Fruit fly (Drosophila melanogaster) whole organism, adult: ENCODE results near the gene CG12998.

ENCODE experiments used
- CG11617 ChIP-seq: fragments of 200-800 bp; sonication (Bioruptor generic); optimal IDR thresholded peaks from 2 replicates; lab custom pipeline; 2017; ENCODE audit warnings: mild to moderate bottlenecking, missing biosample characterization, missing genetic modification reagents, missing genetic modification characterization
- CG12768 ChIP-seq: fragments of 200-800 bp; sonication (Bioruptor generic); optimal IDR thresholded peaks from 2 replicates; lab custom pipeline; 2017; ENCODE audit warnings: missing biosample characterization, missing genetic modification characterization, mild to moderate bottlenecking, moderate library complexity, missing genetic modification reagents
- CG14711 ChIP-seq: fragments of 200-800 bp; sonication (Bioruptor generic); optimal IDR thresholded peaks from 2 replicates; lab custom pipeline; 2018; ENCODE audit warnings: missing biosample characterization, mild to moderate bottlenecking, missing genetic modification characterization, moderate library complexity
- CG1620 ChIP-seq: fragments of 200-800 bp; sonication (Bioruptor generic); optimal IDR thresholded peaks from 2 replicates; lab custom pipeline; 2016; ENCODE audit warnings: missing biosample characterization, missing genetic modification characterization
- CG33017 ChIP-seq: fragments of 200-800 bp; sonication (Bioruptor generic); optimal IDR thresholded peaks from 2 replicates; lab custom pipeline; 2018; ENCODE audit warnings: missing biosample characterization, mild to moderate bottlenecking, missing genetic modification characterization, moderate library complexity
- CG5204 ChIP-seq: fragments of 200-800 bp; sonication (Bioruptor generic); optimal IDR thresholded peaks from 2 replicates; lab custom pipeline; 2016; ENCODE audit warnings: missing biosample characterization, missing genetic modification characterization
- CG7045 ChIP-seq: fragments of 200-800 bp; sonication (Bioruptor generic); optimal IDR thresholded peaks from 2 replicates; lab custom pipeline; 2017; ENCODE audit warnings: missing biosample characterization, mild to moderate bottlenecking, missing genetic modification characterization
- CG7101 ChIP-seq: fragments of 200-800 bp; sonication (Bioruptor generic); optimal IDR thresholded peaks from 2 replicates; lab custom pipeline; 2018; ENCODE audit warnings: missing biosample characterization, mild to moderate bottlenecking, missing genetic modification characterization, moderate library complexity
- Clk ChIP-seq: fragments of 200-800 bp; sonication (Bioruptor generic); optimal IDR thresholded peaks from 2 replicates; lab custom pipeline; 2017; ENCODE audit warnings: missing biosample characterization, missing genetic modification characterization
- Crg-1 ChIP-seq: fragments of 200-800 bp; sonication (Bioruptor generic); optimal IDR thresholded peaks from 2 replicates; lab custom pipeline; 2016; ENCODE audit warnings: missing biosample characterization, missing genetic modification characterization
- Hr96 ChIP-seq: fragments of 200-800 bp; sonication (Bioruptor generic); optimal IDR thresholded peaks from 2 replicates; lab custom pipeline; 2016; ENCODE audit warnings: missing biosample characterization, missing genetic modification characterization
- Mnt ChIP-seq: fragments of 200-800 bp; sonication (Bioruptor generic); optimal IDR thresholded peaks from 2 replicates; lab custom pipeline; 2016; ENCODE audit warnings: missing biosample characterization, mild to moderate bottlenecking, missing genetic modification characterization
- bab1 ChIP-seq: fragments of 200-800 bp; sonication (Bioruptor generic); optimal IDR thresholded peaks from 3 replicates; lab custom pipeline; 2019; ENCODE audit warnings: missing biosample characterization, mild to moderate bottlenecking, missing genetic modification characterization, moderate library complexity
- cnc ChIP-seq, 2 experiments: fragments of >200 bp; optimal IDR thresholded peaks; 2 replicates each; lab custom pipeline; 2017
- kay ChIP-seq: fragments of 200-800 bp; sonication (Bioruptor generic); peaks from one replicate; lab custom pipeline; 2016; ENCODE audit warnings: missing biosample characterization, missing genetic modification characterization, borderline replicate concordance
- ovo ChIP-seq: fragments of 200-800 bp; sonication (Bioruptor generic); optimal IDR thresholded peaks from 2 replicates; lab custom pipeline; 2016; ENCODE audit warnings: missing biosample characterization, missing genetic modification characterization
- pad ChIP-seq: fragments of 200-800 bp; sonication (Bioruptor generic); optimal IDR thresholded peaks from 3 replicates; lab custom pipeline; 2017; ENCODE audit warnings: missing biosample characterization, missing genetic modification characterization, mild to moderate bottlenecking, moderate library complexity, missing genetic modification reagents
- tj ChIP-seq: fragments of 200-800 bp; sonication (Bioruptor generic); optimal IDR thresholded peaks from 3 replicates; lab custom pipeline; 2017; ENCODE audit warnings: missing biosample characterization, mild to moderate bottlenecking, missing genetic modification characterization, moderate library complexity
- toe ChIP-seq: fragments of 200-800 bp; sonication (Bioruptor generic); optimal IDR thresholded peaks from 2 replicates; lab custom pipeline; 2016; ENCODE audit warnings: missing biosample characterization, missing genetic modification characterization

The CG12998 gene

dm6 chrX:17205028-17205427, 13.4 kb upstream of the CG12998 start:
- no peak for TF ChIP-seq kay (GFP tag; lab: Kevin White, UChicago)
- no peak for TF ChIP-seq toe (GFP tag; lab: Kevin White, UChicago)
- no peak for TF ChIP-seq Clk
- no peak for TF ChIP-seq cnc (optimal IDR thresholded peaks at IDR 0.05; lab: Kevin White, UChicago)
- no peak for TF ChIP-seq CG14711 (tag; lab: Kevin White, UChicago)
- TF ChIP-seq CG12768 (GFP tag; lab: Kevin White, UChicago), result no peak
- no peak for TF ChIP-seq pad (GFP tag; lab: Kevin White, UChicago)
- TF ChIP-seq CG5204, result no peak
- no peak for TF ChIP-seq bab1 (GFP tag; lab: Kevin White, UChicago)
- no peak for TF ChIP-seq CG1620
- no peak for TF ChIP-seq Mnt
- no peak for TF ChIP-seq Hr96 (GFP tag; lab: Kevin White, UChicago)

- no peak for TF ChIP-seq CG1620
- TF ChIP-seq Hr96 (GFP tag; lab: Kevin White, UChicago), result no peak
- no peak for TF ChIP-seq cnc (optimal IDR thresholded peaks at IDR 0.05; lab: Kevin White, UChicago)
- TF ChIP-seq Mnt, result no peak
- TF ChIP-seq CG14711 (tag; lab: Kevin White, UChicago), result no peak
- no peak for TF ChIP-seq Clk
- no peak for TF ChIP-seq CG33017 (tag; lab: Kevin White, UChicago)
- no peak for TF ChIP-seq CG7101
- no peak for TF ChIP-seq ovo (GFP tag; lab: Kevin White, UChicago)
- no peak for TF ChIP-seq CG7045 (GFP tag; lab: Kevin White, UChicago)
- no peak for TF ChIP-seq tj (GFP tag; lab: Kevin White, UChicago)
- no peak for TF ChIP-seq CG11617 (GFP tag; lab: Kevin White, UChicago)
- TF ChIP-seq toe (GFP tag; lab: Kevin White, UChicago), result no peak
- TF ChIP-seq Crg-1, result no peak
These were observed 12.4 kb upstream of the CG12998 start, which contains the start of gene CG32564 for dm6 chrX:17206046-17206445. TSS of gene CG32564 (plus strand) at chrX:17206407.

- no peak for TF ChIP-seq ovo (GFP tag; lab: Kevin White, UChicago)
- no peak for TF ChIP-seq CG7045 (GFP tag; lab: Kevin White, UChicago)
- no peak for TF ChIP-seq CG12768 (GFP tag; lab: Kevin White, UChicago)
- no peak for TF ChIP-seq CG33017 (tag; lab: Kevin White, UChicago)
- TF ChIP-seq CG7101, result no peak
- no peak for TF ChIP-seq pad (GFP tag; lab: Kevin White, UChicago)
- TF ChIP-seq CG14711 (tag; lab: Kevin White, UChicago), result no peak
- no peak for TF ChIP-seq Mnt
- no peak for TF ChIP-seq CG11617 (GFP tag; lab: Kevin White, UChicago)
- no peak for TF ChIP-seq toe (GFP tag; lab: Kevin White, UChicago)
- no peak for TF ChIP-seq Crg-1
These were observed 10.5 kb upstream of the CG12998 start, which contains the start of gene CG32563 for dm6 chrX:17207865-17208486. TSS of gene CG32563 (plus strand) at chrX:17208436.

DNA sequence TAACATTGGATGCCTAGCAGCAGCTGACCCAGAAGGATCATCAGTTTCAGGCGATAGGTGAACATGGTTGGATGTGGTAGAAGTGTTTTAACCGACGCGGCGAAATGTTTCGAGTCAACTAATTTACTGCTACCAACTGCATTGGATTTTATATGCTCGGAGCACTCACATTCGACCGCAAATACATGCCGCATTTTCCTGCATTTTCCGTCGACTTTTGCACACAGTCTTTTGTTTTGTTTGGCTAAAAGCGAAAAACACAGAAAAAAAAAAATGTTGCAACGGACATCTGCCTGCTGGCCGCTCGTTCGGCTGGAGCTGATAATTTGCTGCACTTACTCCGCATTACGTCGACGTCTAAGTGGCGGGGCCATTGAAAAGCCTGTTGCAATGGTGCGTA, 8.6 kb upstream of the CG12998 start, which contains the start of gene CG12995:
Gene CG12995 (minus strand): TSS at position 101 of the 400 bp plus-strand sequence.
- TF ChIP-seq kay (GFP tag; lab: Kevin White, UChicago) (no peak), Hr96 (GFP tag; lab: Kevin White, UChicago) (no peak), CG7045 (GFP tag; lab: Kevin White, UChicago) (no peak)

DNA sequence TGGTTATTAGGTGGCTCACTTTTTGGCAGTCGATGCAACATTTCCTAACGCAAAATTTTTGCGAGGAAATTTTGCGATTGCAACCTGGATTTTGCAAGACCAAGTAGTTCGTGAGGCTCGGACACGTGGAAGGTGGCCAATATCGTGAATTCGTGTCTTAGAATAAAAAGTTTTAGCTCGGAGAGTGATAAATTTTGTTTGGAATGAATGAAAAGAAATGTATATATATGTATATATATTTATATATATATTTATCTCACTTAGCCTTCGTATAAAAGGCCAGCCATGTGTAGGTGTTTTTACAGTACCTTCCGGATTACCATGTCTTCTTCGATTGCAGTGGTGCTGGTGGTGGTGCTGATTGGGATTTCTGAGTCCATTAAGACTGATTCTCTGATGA, 6.5 kb upstream of the CG12998 start, which contains the start of gene CG18258:
Gene CG18258 (plus strand): TSS at position 301 of the 400 bp plus-strand sequence.
- no peak for TF ChIP-seq toe (GFP tag; lab: Kevin White, UChicago)
- TF ChIP-seq CG14711 (tag; lab: Kevin White, UChicago), result no peak
- no peak for TF ChIP-seq Crg-1
- TF ChIP-seq pad (GFP tag; lab: Kevin White, UChicago), result no peak
- no peak for TF ChIP-seq CG7045 (GFP tag; lab: Kevin White, UChicago)
- TF ChIP-seq CG11617 (GFP tag; lab: Kevin White, UChicago), result no peak
- TF ChIP-seq Hr96 (GFP tag; lab: Kevin White, UChicago), result no peak
- TF ChIP-seq ovo (GFP tag; lab: Kevin White, UChicago), result no peak
- no peak for TF ChIP-seq CG12768 (GFP tag; lab: Kevin White, UChicago)
- TF ChIP-seq Mnt, result no peak
- TF ChIP-seq CG1620, result no peak
- TF ChIP-seq bab1 (GFP tag; lab: Kevin White, UChicago), result no peak
- no peak for TF ChIP-seq CG5204

DNA sequence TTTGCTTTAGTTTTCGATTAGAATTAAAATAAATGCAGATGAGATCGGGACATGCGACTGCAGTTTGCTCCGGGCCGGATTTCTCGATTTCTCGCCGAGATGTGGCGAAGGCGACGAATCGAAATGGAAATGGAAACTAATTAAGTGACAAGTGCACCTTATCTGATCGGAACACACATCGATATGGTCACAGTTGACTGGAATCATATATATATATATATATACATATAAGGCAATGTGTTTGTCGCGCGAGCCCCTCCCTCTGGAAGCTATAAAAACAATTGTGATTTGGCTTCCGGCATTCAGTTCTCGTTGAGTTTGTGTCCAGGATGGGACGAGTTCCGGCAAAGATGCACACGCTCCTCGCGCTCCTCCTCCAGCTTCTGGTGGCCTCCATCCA, 3.5 kb upstream of the CG12998 start, which contains the start of gene CG5162:
Gene CG5162 (plus strand): TSS at position 301 of the 400 bp plus-strand sequence.
- TF ChIP-seq tj (GFP tag; lab: Kevin White, UChicago) (no peak), CG12768 (GFP tag; lab: Kevin White, UChicago) (no peak), toe (GFP tag; lab: Kevin White, UChicago) (no peak), cnc (optimal IDR thresholded peaks at IDR 0.05; lab: Kevin White, UChicago) (no peak), Mnt (no peak), CG11617 (GFP tag; lab: Kevin White, UChicago) (no peak)

- no peak for TF ChIP-seq CG7045 (GFP tag; lab: Kevin White, UChicago)
These were observed 2.7 kb downstream of the CG12998 start, which contains the start of gene CG5172 for dm6 chrX:17221142-17221541. TSS of gene CG5172 (plus strand) at chrX:17221442.
